Worm (Caenorhabditis elegans) whole organism, late embryonic: ENCODE results near the gene tag-18.

Experiments
- C08G9.2 ChIP-seq: sonication (generic microtip); optimal IDR thresholded peaks from 2 replicates; lab custom pipeline; 2016; ENCODE audit warnings: mild to moderate bottlenecking, missing genetic modification characterization, moderate library complexity, missing compliant biosample characterization
- C38D4.7 ChIP-seq: fragments of 200-800 bp; sonication (Bioruptor generic); optimal IDR thresholded peaks from 2 replicates; lab custom pipeline; 2018; ENCODE audit warnings: mild to moderate bottlenecking, missing genetic modification characterization, moderate library complexity, missing compliant biosample characterization
- T23F11.4 ChIP-seq: fragments of 200-800 bp; sonication (Bioruptor generic); optimal IDR thresholded peaks from 2 replicates; lab custom pipeline; 2018; ENCODE audit warnings: mild to moderate bottlenecking, missing genetic modification characterization, missing compliant biosample characterization
- ahr-1 ChIP-seq: sonication (generic microtip); optimal IDR thresholded peaks from 2 replicates; lab custom pipeline; 2016; ENCODE audit warnings: missing genetic modification characterization, missing compliant biosample characterization
- ceh-14 ChIP-seq: sonication (generic microtip); optimal IDR thresholded peaks from 2 replicates; lab custom pipeline; 2016; ENCODE audit warnings: missing genotype, missing genetic modification characterization, missing compliant biosample characterization
- ceh-18 ChIP-seq: sonication (generic microtip); optimal IDR thresholded peaks from 2 replicates; lab custom pipeline; 2016; ENCODE audit warnings: missing genetic modification characterization, missing compliant biosample characterization
- ceh-2 ChIP-seq: sonication (generic microtip); optimal IDR thresholded peaks from 2 replicates; lab custom pipeline; 2016; ENCODE audit warnings: missing genotype, missing genetic modification characterization, missing compliant biosample characterization
- ceh-30 ChIP-seq: fragments of 150-350 bp; optimal IDR thresholded peaks from 2 replicates; lab custom pipeline; 2014; ENCODE audit warnings: missing biosample characterization, missing genetic modification characterization
- ceh-31 ChIP-seq: sonication (generic microtip); optimal IDR thresholded peaks from 2 replicates; lab custom pipeline; 2016; ENCODE audit warnings: missing genetic modification characterization, missing compliant biosample characterization
- ceh-34 ChIP-seq: sonication (generic microtip); optimal IDR thresholded peaks from 2 replicates; lab custom pipeline; 2016; ENCODE audit warnings: mild to moderate bottlenecking, missing genetic modification characterization, missing compliant biosample characterization
- ceh-45 ChIP-seq: fragments of 200-800 bp; sonication (Bioruptor generic); IDR thresholded peaks from 2 replicates; pipeline ENCODE4 v1.3.6; 2022; ENCODE audit warnings: missing genetic modification reagents, missing genetic modification characterization, missing compliant biosample characterization
- ceh-48 ChIP-seq: sonication (generic microtip); optimal IDR thresholded peaks from 2 replicates; lab custom pipeline; 2016; ENCODE audit warnings: missing genetic modification characterization, inconsistent platforms, missing compliant biosample characterization
- ceh-6 ChIP-seq: fragments of 200-800 bp; sonication (Bioruptor generic); optimal IDR thresholded peaks from 2 replicates; lab custom pipeline; 2018; ENCODE audit warnings: mild to moderate bottlenecking, missing genetic modification characterization, missing compliant biosample characterization
- ceh-9 ChIP-seq: sonication (generic microtip); optimal IDR thresholded peaks from 2 replicates; lab custom pipeline; 2016; ENCODE audit warnings: mild to moderate bottlenecking, missing genetic modification characterization, inconsistent platforms, missing compliant biosample characterization
- che-1 ChIP-seq: sonication (generic microtip); optimal IDR thresholded peaks from 2 replicates; lab custom pipeline; 2016; ENCODE audit warnings: mild to moderate bottlenecking, missing genetic modification characterization, missing compliant biosample characterization
- dve-1 ChIP-seq: sonication (generic microtip); optimal IDR thresholded peaks from 2 replicates; lab custom pipeline; 2017; ENCODE audit warnings: antibody characterized with exemption, mild to moderate bottlenecking, missing genetic modification characterization, missing compliant biosample characterization
- elt-2 ChIP-seq: sonication (generic microtip); optimal IDR thresholded peaks from 2 replicates; lab custom pipeline; 2016; ENCODE audit warnings: missing genetic modification reagents, missing genetic modification characterization, missing compliant biosample characterization
- elt-4 ChIP-seq: sonication (generic microtip); optimal IDR thresholded peaks from 2 replicates; lab custom pipeline; 2016; ENCODE audit warnings: missing genetic modification characterization, missing compliant biosample characterization
- eyg-1 ChIP-seq: sonication (generic microtip); optimal IDR thresholded peaks from 2 replicates; lab custom pipeline; 2016; ENCODE audit warnings: missing genotype, missing genetic modification characterization, missing compliant biosample characterization
- fkh-10 ChIP-seq: fragments of 150-350 bp; optimal IDR thresholded peaks from 2 replicates; lab custom pipeline; 2014; ENCODE audit warnings: missing biosample characterization, missing genetic modification reagents, missing genetic modification characterization
- fkh-6 ChIP-seq: sonication (generic microtip); optimal IDR thresholded peaks from 2 replicates; lab custom pipeline; 2016; ENCODE audit warnings: missing genetic modification characterization, missing compliant biosample characterization
- gmeb-2 ChIP-seq: sonication (generic microtip); optimal IDR thresholded peaks from 2 replicates; lab custom pipeline; 2016; ENCODE audit warnings: missing genetic modification characterization, inconsistent platforms, missing compliant biosample characterization
- hlh-8 ChIP-seq: sonication (generic microtip); optimal IDR thresholded peaks from 2 replicates; lab custom pipeline; 2016; ENCODE audit warnings: missing genotype, missing genetic modification characterization, missing compliant biosample characterization
- lim-6 ChIP-seq: sonication (generic microtip); optimal IDR thresholded peaks from 2 replicates; lab custom pipeline; 2016; ENCODE audit warnings: missing genetic modification characterization, missing compliant biosample characterization
- madf-2 ChIP-seq: sonication (generic microtip); optimal IDR thresholded peaks from 2 replicates; lab custom pipeline; 2017; ENCODE audit warnings: missing genetic modification characterization, missing compliant biosample characterization
- mec-3 ChIP-seq: sonication (generic microtip); optimal IDR thresholded peaks from 2 replicates; lab custom pipeline; 2016; ENCODE audit warnings: borderline replicate concordance, missing genetic modification characterization, missing compliant biosample characterization
- odd-2 ChIP-seq: sonication (generic microtip); optimal IDR thresholded peaks from 2 replicates; lab custom pipeline; 2017; ENCODE audit warnings: antibody characterized with exemption, mild to moderate bottlenecking, missing genetic modification characterization, missing compliant biosample characterization
- pag-3 ChIP-seq: sonication (generic microtip); optimal IDR thresholded peaks from 2 replicates; lab custom pipeline; 2016; ENCODE audit warnings: missing compliant biosample characterization, missing genetic modification characterization, borderline replicate concordance
- pat-9 ChIP-seq: fragments of 200-800 bp; sonication (Bioruptor generic); optimal IDR thresholded peaks from 2 replicates; lab custom pipeline; 2018; ENCODE audit warnings: mild to moderate bottlenecking, missing genetic modification characterization, moderate library complexity, missing compliant biosample characterization
- pax-1 ChIP-seq: fragments of 150-350 bp; optimal IDR thresholded peaks from 2 replicates; lab custom pipeline; 2014; ENCODE audit warnings: missing biosample characterization, missing genetic modification characterization
- pha-2 ChIP-seq: sonication (generic microtip); optimal IDR thresholded peaks from 2 replicates; lab custom pipeline; 2017; ENCODE audit warnings: mild to moderate bottlenecking, missing genetic modification characterization, missing compliant biosample characterization
- pha-4 ChIP-seq: fragments of 150-350 bp; optimal IDR thresholded peaks from 2 replicates; lab custom pipeline; 2018; ENCODE audit warnings: missing biosample characterization, missing genetic modification reagents, missing genetic modification characterization
- pqm-1 ChIP-seq: sonication (generic microtip); optimal IDR thresholded peaks from 2 replicates; lab custom pipeline; 2016; ENCODE audit warnings: missing genetic modification characterization, missing compliant biosample characterization
- pros-1 ChIP-seq: fragments of 150-350 bp; optimal IDR thresholded peaks from 2 replicates; lab custom pipeline; 2014; ENCODE audit warnings: missing biosample characterization, missing genetic modification reagents, missing genetic modification characterization
- rnt-1 ChIP-seq: sonication (generic microtip); optimal IDR thresholded peaks from 2 replicates; lab custom pipeline; 2016; ENCODE audit warnings: missing genetic modification characterization, missing compliant biosample characterization
- tbx-2 ChIP-seq: sonication (generic microtip); optimal IDR thresholded peaks from 2 replicates; lab custom pipeline; 2016; ENCODE audit warnings: missing genetic modification characterization, missing compliant biosample characterization
- unc-3 ChIP-seq, 2 experiments: fragments of 200-800 bp in 1 of 2; sonication (Bioruptor generic) in 1 of 2; sonication (generic microtip) in 1 of 2; conservative IDR thresholded peaks in 1 of 2; optimal IDR thresholded peaks in 1 of 2; 2 replicates each; pipeline versions ENCODE4 v1.3.6 to Lab custom; 2016 to 2022; ENCODE audit warnings: missing compliant biosample characterization in 2 of 2, missing genetic modification characterization in 2 of 2, missing genetic modification reagents in 1 of 2
- unc-42 ChIP-seq: sonication (generic microtip); optimal IDR thresholded peaks from 2 replicates; lab custom pipeline; 2016; ENCODE audit warnings: missing genotype, missing genetic modification characterization, missing compliant biosample characterization
- unc-86 ChIP-seq: sonication (generic microtip); optimal IDR thresholded peaks from 2 replicates; lab custom pipeline; 2016; ENCODE audit warnings: missing genetic modification characterization, missing compliant biosample characterization
- ztf-16 ChIP-seq: sonication (generic microtip); optimal IDR thresholded peaks from 2 replicates; lab custom pipeline; 2017; ENCODE audit warnings: missing genetic modification characterization, missing compliant biosample characterization

The tag-18 gene

ce11 chrX:3733321-3733720, 515 bp downstream of the tag-18 start:
- TF ChIP-seq rnt-1 (tag; lab: Kevin White, UChicago) (peak; percentile 32), ceh-31 (no peak), hlh-8 (no peak), ceh-18 (tag; lab: Kevin White, UChicago) (peak; percentile 58), eyg-1 (tag; lab: Kevin White, UChicago) (no peak), che-1 (no peak), T23F11.4 (GFP tag; lab: Kevin White, UChicago) (no peak), ceh-9 (no peak), ztf-16 (tag; lab: Kevin White, UChicago) (no peak), tbx-2 (peak; percentile 1)

- TF ChIP-seq pha-2 (no peak), elt-2 (peak; percentile 64)
- TF ChIP-seq, all 69 proteins: peak for 1
Observed at ce11 chrX:3728970-3729369, 4.9 kb downstream of the tag-18 start, which contains the start of gene aex-4. Gene aex-4, plus strand, starts transcription at chrX:3729281.

DNA sequence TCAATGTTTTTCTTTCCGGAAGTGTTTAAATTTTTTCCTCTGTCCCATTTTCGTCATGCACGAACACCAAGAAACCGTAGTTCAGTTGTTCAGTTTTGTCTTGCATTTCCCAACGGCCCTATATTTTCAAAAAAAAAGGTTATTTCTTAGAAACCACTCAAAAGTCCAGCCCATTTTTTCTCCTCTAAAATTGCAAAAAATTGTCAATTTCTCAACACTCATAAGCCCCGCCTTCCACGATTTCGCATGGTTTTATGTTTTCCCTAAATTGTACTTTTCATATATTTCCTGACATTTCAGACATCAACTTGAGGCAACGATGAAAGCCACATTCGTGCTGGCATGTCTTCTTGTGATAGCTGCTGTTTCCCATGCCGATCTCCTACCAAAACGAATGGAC, 6.6 kb downstream of the tag-18 start, which contains the start of gene nlp-1:
Gene nlp-1 (plus strand): TSS at position 301 of the 400 bp plus-strand sequence.
- no peak for TF ChIP-seq ceh-34 (tag; lab: Kevin White, UChicago)
- no peak for TF ChIP-seq ceh-2
- TF ChIP-seq pat-9 (tag; lab: Kevin White, UChicago) = no peak
- no peak for TF ChIP-seq gmeb-2
- no peak for TF ChIP-seq dve-1 (tag; lab: Kevin White, UChicago)
- no peak for TF ChIP-seq ceh-6
- no peak for TF ChIP-seq ceh-45
- no peak for TF ChIP-seq pax-1 (tag; lab: Kevin White, UChicago)
- no peak for TF ChIP-seq pag-3 (tag; lab: Kevin White, UChicago)
- TF ChIP-seq ztf-16 (tag; lab: Kevin White, UChicago) = no peak
- no peak for TF ChIP-seq C08G9.2 (tag; lab: Kevin White, UChicago)
- no peak for TF ChIP-seq pros-1
- no peak for TF ChIP-seq unc-42 (tag; lab: Kevin White, UChicago)
- no peak for TF ChIP-seq rnt-1 (tag; lab: Kevin White, UChicago)
- TF ChIP-seq eyg-1 (tag; lab: Kevin White, UChicago) = no peak
- TF ChIP-seq ahr-1 (tag; lab: Kevin White, UChicago) = no peak
- TF ChIP-seq fkh-10 (GFP tag; lab: Kevin White, UChicago) = no peak
- TF ChIP-seq che-1 = no peak
- TF ChIP-seq hlh-8 = no peak

DNA sequence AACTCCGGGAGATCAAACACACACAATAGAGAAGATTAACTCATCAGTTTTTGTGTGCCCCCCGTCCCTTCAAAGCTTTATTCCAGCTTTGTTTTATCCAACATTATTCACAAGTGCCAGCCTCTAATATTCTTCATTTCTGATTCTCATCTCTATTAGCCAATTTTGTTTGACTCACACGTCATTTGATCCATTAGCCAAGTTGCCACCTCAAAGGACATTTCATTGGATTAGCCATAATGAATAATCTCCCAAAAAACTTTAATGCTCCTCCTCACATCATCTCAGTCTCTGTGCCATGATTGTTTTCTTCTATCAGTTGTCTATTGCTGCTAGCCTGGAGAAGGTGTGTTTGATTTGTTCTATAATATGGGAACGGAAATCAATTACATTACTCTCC, 8.4 kb downstream of the tag-18 start:
- no peak for TF ChIP-seq fkh-10 (GFP tag; lab: Kevin White, UChicago)

ce11 chrX:3715835-3716234, 18.0 kb downstream of the tag-18 start:
- TF ChIP-seq pros-1 (no peak), dve-1 (tag; lab: Kevin White, UChicago) (no peak), ceh-45 (no peak), C38D4.7 (no peak), odd-2 (tag; lab: Kevin White, UChicago) (no peak), ceh-30 (tag; lab: Kevin White, UChicago) (no peak), ceh-31 (no peak), elt-4 (tag; lab: Kevin White, UChicago) (no peak)

DNA sequence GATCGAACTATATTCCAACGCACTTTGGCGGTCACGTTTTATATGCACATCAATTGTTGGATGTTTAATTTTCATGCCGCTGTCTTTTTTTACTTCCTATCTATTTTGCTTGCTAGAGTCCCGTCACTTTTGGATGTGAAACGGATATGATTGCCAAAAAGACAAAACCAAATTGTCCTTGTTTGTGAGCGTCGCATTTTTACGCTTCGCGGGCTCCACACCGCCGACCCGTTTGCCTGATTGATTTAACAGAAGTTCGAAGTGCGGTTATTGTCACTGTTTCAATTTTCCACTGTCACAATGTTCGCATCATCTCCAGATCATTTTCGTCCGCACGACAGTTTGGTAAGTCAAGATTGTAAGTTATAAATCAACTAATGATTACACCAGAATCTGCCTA, 19.0 kb downstream of the tag-18 start, which contains the start of gene C01C4.2:
Gene C01C4.2 (plus strand): TSS at position 301 of the 400 bp plus-strand sequence.
- TF ChIP-seq unc-86 (tag; lab: Kevin White, UChicago) = no peak
- TF ChIP-seq mec-3 (tag; lab: Kevin White, UChicago) = no peak
- TF ChIP-seq ceh-48 (tag; lab: Kevin White, UChicago) = no peak
- no peak for TF ChIP-seq unc-42 (tag; lab: Kevin White, UChicago)
- TF ChIP-seq fkh-6 (tag; lab: Kevin White, UChicago) = no peak
- TF ChIP-seq hlh-8 = no peak
- TF ChIP-seq che-1 = no peak
- no peak for TF ChIP-seq madf-2 (tag; lab: Kevin White, UChicago)
- no peak for TF ChIP-seq elt-4 (tag; lab: Kevin White, UChicago)
- no peak for TF ChIP-seq ceh-14 (tag; lab: Kevin White, UChicago)
- TF ChIP-seq eyg-1 (tag; lab: Kevin White, UChicago) = no peak
- TF ChIP-seq unc-3 (GFP tag; conservative IDR thresholded peaks at IDR 0.05; lab: Robert Waterston, UW) = no peak
- no peak for TF ChIP-seq unc-3 (tag; optimal IDR thresholded peaks at IDR 0.05; lab: Kevin White, UChicago)
- TF ChIP-seq T23F11.4 (GFP tag; lab: Kevin White, UChicago) = no peak
- TF ChIP-seq lim-6 (tag; lab: Kevin White, UChicago) = no peak
- no peak for TF ChIP-seq pha-4 (tag; lab: Kevin White, UChicago)
- TF ChIP-seq pqm-1 = no peak
